Fruit fly (Drosophila melanogaster): ENCODE data around the gene Lint-O.

The Lint-O gene

DNA sequence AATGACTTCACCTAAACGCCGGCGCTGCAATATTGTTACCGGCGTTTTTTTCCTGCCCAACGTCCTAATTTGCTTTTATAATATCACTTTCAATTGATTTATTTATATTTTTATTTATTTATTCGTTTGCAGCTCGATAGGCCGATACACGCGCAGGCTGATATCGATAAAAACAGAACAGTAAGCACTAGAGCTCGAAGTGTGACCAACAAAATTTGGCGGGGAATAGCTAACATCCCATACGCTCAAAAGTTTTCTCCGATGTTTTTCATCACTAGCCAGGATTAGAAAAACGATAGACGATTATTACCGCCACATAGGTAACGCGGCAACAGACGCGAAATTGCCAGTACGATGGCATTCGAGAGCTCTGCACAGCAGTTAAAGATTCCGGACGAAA lies 15.3 kb downstream of the Lint-O start, which contains the start of the genes CG2685 and CG2694 (continued):
- TF ChIP-seq CG30403 (GFP tag; optimal IDR thresholded peaks at IDR 0.05) (peak; percentile 7), row (GFP tag; IDR thresholded peaks at IDR 0.05) (peak; percentile 65), CG7963 (GFP tag; IDR thresholded peaks at IDR 0.05; ENCODE audit: partially characterized antibody) (peak; percentile 68; the same call in 2 of the 3 replicates), twi (tag; optimal IDR thresholded peaks at IDR 0.05) (no peak), CG6791 (GFP tag; IDR thresholded peaks at IDR 0.05; ENCODE audit: partially characterized antibody) (peak; percentile 80), ems (GFP tag; optimal IDR thresholded peaks at IDR 0.05) (no peak), CG17829 (tag; optimal IDR thresholded peaks at IDR 0.05) (peak; percentile 28), ranshi (GFP tag; IDR thresholded peaks at IDR 0.05) (no peak), emc (GFP tag; optimal IDR thresholded peaks at IDR 0.05) (no peak), zfh1 (GFP tag; IDR thresholded peaks at IDR 0.05) (no peak), CG4404 (GFP tag; IDR thresholded peaks at IDR 0.05) (no peak), Lpt (GFP tag; optimal IDR thresholded peaks at IDR 0.05) (no peak), CG8944 (GFP tag; optimal IDR thresholded peaks at IDR 0.05) (no peak), zen2 (GFP tag; IDR thresholded peaks at IDR 0.05; ENCODE audit: partially characterized antibody) (peak; percentile 45; the same call in 1 of the 3 replicates), Doc3 (GFP tag; IDR thresholded peaks at IDR 0.05; ENCODE audit: partially characterized antibody) (peak; percentile 64), HmgZ (tag; optimal IDR thresholded peaks at IDR 0.05) (peak; percentile 48), stwl (tag; optimal IDR thresholded peaks at IDR 0.05) (peak; percentile 68), tio (GFP tag; optimal IDR thresholded peaks at IDR 0.05) (no peak), tna (GFP tag; IDR thresholded peaks at IDR 0.05; ENCODE audit: partially characterized antibody) (peak; percentile 60), ase (GFP tag; IDR thresholded peaks at IDR 0.05) (no peak), gfzf (GFP tag; optimal IDR thresholded peaks at IDR 0.05) (peak; percentile 65), CG34224 (GFP tag; IDR thresholded peaks at IDR 0.05; ENCODE audit: partially characterized antibody) (peak; percentile 85), nmo (GFP tag; optimal IDR thresholded peaks at IDR 0.05) (peak; percentile 10), phol (tag; optimal IDR thresholded peaks at IDR 0.05) (peak; percentile 5), Dbx (GFP tag; IDR thresholded peaks at IDR 0.05) (0 out of 3 replicates have a peak, but pooled peaks have one; percentile 22), CoRest (tag; optimal IDR thresholded peaks at IDR 0.05) (peak; percentile 18), ap (GFP tag; IDR thresholded peaks at IDR 0.05) (no peak), Sry-δ (GFP tag; optimal IDR thresholded peaks at IDR 0.05) (peak; percentile 79), NfI (GFP tag; optimal IDR thresholded peaks at IDR 0.05) (peak; percentile 2), CG12659 (GFP tag; optimal IDR thresholded peaks at IDR 0.05) (peak; percentile 55), ci (GFP tag; IDR thresholded peaks at IDR 0.05) (peak; percentile 11; the same call in 1 of the 3 replicates), CG12299 (tag; optimal IDR thresholded peaks at IDR 0.05) (no peak), toy (GFP tag; IDR thresholded peaks at IDR 0.05) (no peak), slbo (GFP tag; IDR thresholded peaks at IDR 0.05) (peak; percentile 21; the same call in 1 of the 2 replicates), Mrtf (GFP tag; IDR thresholded peaks at IDR 0.05) (no peak), Nf-YB (GFP tag; optimal IDR thresholded peaks at IDR 0.05) (no peak), chm (GFP tag; IDR thresholded peaks at IDR 0.05) (no peak), bigmax (GFP tag; optimal IDR thresholded peaks at IDR 0.05) (no peak), CG15696 (tag; optimal IDR thresholded peaks at IDR 0.05) (no peak), kni (GFP tag; optimal IDR thresholded peaks at IDR 0.05) (no peak), Ssrp (tag; optimal IDR thresholded peaks at IDR 0.05) (no peak), C15 (GFP tag; IDR thresholded peaks at IDR 0.05) (no peak), CG16815 (GFP tag; optimal IDR thresholded peaks at IDR 0.05) (no peak), nerfin-1 (tag; optimal IDR thresholded peaks at IDR 0.05) (no peak), Gug (GFP tag; IDR thresholded peaks at IDR 0.05) (no peak), CG2202 (tag; optimal IDR thresholded peaks at IDR 0.05) (no peak), CG8924 (tag; optimal IDR thresholded peaks at IDR 0.05) (no peak), CG1529 (GFP tag; optimal IDR thresholded peaks at IDR 0.05) (no peak), Deaf1 (tag; optimal IDR thresholded peaks at IDR 0.05) (no peak), sim (GFP tag; IDR thresholded peaks at IDR 0.05) (no peak), onecut (GFP tag; IDR thresholded peaks at IDR 0.05) (no peak)
